Fruit fly (Drosophila melanogaster): ENCODE measurements around the gene OS9.

dm6 chr2L:19998139-19998538, 31.8 kb upstream of the OS9 start:
- TF ChIP-seq cnc (optimal IDR thresholded peaks at IDR 0.05) (no peak), CG7045 (GFP tag; optimal IDR thresholded peaks at IDR 0.05) (no peak), CG12768 (GFP tag; optimal IDR thresholded peaks at IDR 0.05) (no peak), CG1620 (GFP tag; optimal IDR thresholded peaks at IDR 0.05) (no peak), toe (GFP tag; optimal IDR thresholded peaks at IDR 0.05) (no peak), pad (GFP tag; optimal IDR thresholded peaks at IDR 0.05) (no peak), CG33017 (tag; optimal IDR thresholded peaks at IDR 0.05) (no peak), CG7101 (tag; optimal IDR thresholded peaks at IDR 0.05) (no peak), bab1 (GFP tag; optimal IDR thresholded peaks at IDR 0.05) (no peak), Clk (GFP tag; optimal IDR thresholded peaks at IDR 0.05) (no peak)
